Worm (Caenorhabditis elegans) whole organism, L1 larva: ENCODE measurements around the gene tmed-1.

Source experiments
- elt-2 ChIP-seq: sonication (generic microtip); optimal IDR thresholded peaks from 2 replicates; lab custom pipeline; 2016; ENCODE audit warnings: missing genetic modification characterization, mild to moderate bottlenecking, inconsistent platforms, missing compliant biosample characterization, missing genetic modification reagents
- lsy-2 ChIP-seq, 2 experiments: fragments of 150-350 bp; optimal IDR thresholded peaks; 2 replicates each; lab custom pipeline; 2014; ENCODE audit warnings: missing biosample characterization in 2 of 2, missing genetic modification characterization in 2 of 2

DNA sequence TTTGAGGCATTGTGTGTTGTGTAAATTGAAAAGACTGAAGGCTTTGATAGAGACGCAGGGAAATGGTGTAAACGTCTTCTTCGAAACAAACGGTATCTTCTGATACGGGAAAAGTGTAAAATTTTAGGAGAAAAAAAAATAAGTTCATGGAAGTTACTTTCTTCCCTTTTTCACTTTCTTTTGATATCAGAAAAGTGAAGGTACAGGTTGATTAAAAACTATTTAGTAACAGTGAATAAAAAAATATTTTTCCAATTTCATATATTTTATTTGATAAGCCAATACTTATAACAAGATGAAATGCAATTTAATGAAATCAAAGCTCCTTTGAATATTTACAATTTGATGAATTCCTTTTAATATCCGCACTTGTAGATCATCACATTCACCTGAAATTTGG, 32.4 kb upstream of the tmed-1 start, which contains the start of gene col-129:
- TF ChIP-seq lsy-2 (tag; optimal IDR thresholded peaks at IDR 0.05; lab: Kevin White, UChicago) = no peak
- TF ChIP-seq elt-2 (tag; lab: Kevin White, UChicago) = no peak
